Fruit fly (Drosophila melanogaster) ovary, adult (tissue): ENCODE data around the gene Sec16.

ENCODE experiments used
- CG17801 ChIP-seq: fragments of 200-800 bp; optimal IDR thresholded peaks from 2 replicates; lab custom pipeline; 2019; ENCODE audit warnings: missing biosample characterization, mild to moderate bottlenecking, missing genetic modification characterization, moderate library complexity; ENCODE audit not compliant: partially characterized antibody

Sec16 gene

DNA sequence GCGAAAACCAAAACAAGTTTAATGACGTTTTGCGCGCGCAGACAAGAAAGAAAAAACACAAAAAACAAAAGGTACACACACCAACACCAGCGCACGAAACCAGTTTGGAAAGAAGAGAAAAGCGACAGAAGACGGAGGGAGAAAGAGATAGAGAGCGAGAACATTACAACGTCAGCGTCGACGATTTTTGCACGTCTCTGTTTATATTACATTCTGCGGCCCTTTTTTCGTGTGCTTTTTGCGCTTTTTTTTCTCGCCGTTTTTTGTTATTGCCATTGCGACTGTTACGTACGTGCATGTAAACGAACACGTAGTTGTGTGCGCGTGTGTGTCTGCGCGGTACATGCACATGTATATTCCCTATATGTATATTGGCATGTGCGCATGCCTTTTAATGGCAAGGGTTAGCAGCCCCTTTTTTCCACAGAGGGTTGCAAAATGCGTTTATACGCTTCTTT is 15.8 kb upstream of the Sec16 start:
- TF ChIP-seq CG17801 (GFP tag; lab: Kevin White, UChicago) = peak; percentile 60

dm6 chrX:12580498-12581304 is 15.1 kb upstream of the Sec16 start:
- TF ChIP-seq CG17801 (GFP tag; lab: Kevin White, UChicago) = no peak

DNA sequence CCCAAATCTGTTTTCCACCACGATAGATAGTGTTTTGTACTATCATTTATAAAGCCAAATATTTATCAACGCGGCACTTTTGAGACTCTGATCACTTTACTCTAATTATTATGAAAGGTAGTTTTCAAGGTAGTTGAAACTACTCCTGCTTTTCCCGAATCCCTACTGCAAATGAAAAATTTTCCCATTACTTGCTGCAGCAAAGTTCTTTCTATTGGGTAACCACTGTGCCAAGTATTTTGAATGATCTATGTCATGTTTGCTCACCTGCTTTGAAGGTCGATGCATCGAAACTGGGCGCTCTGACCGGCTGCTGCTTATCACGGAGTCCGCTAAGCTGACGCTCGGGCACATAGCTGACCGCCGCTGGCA is 14.6 kb upstream of the Sec16 start:
- no peak for TF ChIP-seq CG17801 (GFP tag; lab: Kevin White, UChicago)

DNA sequence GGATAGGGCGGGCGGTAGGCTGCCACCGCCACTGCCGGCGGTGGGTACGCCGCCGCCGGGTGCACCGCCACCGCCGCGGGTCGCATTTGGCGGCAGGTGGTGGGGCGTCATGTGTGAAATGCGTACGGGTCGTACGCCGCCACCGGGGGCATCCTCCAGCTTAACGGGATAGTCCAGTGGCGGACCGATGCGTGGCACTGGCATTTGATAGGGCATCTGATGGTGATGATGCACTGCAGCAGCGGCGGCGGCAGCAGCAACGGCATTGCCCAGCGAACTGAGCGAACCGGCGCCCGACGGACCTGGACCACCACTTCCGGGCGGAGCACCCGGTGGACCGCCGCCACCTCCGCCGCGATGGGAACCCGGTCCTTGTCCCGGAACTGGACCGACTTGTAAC is 14.0 kb upstream of the Sec16 start:
- TF ChIP-seq CG17801 (GFP tag; lab: Kevin White, UChicago) = no peak

DNA sequence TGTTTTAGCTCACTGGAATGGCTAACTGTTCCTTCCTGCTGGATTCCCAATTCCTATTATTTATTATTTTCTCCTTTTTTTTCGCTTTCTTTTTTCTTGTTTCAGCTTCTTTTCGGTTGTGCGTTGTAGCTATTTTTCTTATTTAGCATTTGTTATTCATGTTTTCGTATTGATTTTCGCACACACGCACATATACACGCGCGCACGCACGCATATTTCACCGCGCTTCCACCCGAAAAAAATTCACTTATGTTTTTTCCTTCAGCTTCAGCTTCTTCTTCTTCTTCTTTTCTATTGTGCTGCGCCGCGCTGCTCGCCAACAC is 13.2 kb upstream of the Sec16 start:
- no peak for TF ChIP-seq CG17801 (GFP tag; lab: Kevin White, UChicago)

DNA sequence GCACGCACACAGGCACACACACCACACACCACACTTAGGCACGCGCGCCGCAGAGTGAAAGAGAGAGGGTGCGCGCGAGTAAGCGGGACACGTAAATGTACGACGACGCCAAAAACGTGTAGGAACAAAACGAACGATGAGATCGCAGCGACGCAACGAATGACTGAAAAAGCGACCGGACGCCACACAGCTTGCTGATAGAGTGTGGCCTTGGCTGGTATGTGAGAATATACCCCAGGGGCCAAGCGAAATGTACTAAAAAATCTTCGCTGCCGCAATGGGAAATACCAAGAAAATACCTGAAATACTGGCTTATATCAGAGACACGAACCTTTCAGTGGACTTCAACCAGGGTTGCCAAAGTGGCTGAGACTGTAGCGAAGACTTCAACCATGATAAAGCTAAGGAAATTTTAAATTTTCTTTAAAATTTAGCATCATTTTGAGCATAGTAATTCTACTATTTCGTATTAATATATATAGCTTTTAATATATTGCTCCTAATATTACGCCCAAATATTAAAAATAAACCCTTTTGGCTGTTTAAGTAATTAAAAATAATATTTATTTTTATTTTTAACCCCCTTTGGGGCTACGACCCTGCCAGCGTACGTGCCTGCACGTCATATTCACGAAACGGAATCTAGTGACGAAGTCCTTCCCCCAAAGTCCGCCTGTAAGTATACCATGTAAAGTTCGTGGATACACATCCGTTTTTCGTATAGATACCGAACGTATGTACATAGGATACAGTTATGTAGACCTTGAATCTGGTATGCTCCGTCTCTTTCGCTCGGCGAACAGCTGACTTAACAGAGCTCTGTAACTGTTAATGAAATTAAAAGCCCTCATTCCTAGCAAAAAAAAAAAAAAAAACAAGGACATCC is 12.6 kb upstream of the Sec16 start, which contains the start of gene Pits:
Gene Pits, minus strand, starts transcription at position 210 of the 886 bp plus-strand sequence.
- TF ChIP-seq CG17801 (GFP tag; lab: Kevin White, UChicago) = peak; percentile 82

- TF ChIP-seq CG17801 (GFP tag; lab: Kevin White, UChicago) = no peak
Measured at dm6 chrX:12583870-12584390, 11.9 kb upstream of the Sec16 start.

dm6 chrX:12591223-12592120 is 4.4 kb upstream of the Sec16 start:
- TF ChIP-seq CG17801 (GFP tag; lab: Kevin White, UChicago) = peak; percentile 56

- peak; percentile 14 for TF ChIP-seq CG17801 (GFP tag; lab: Kevin White, UChicago)
Measured at dm6 chrX:12592121-12592466, 3.8 kb upstream of the Sec16 start, which contains the start of gene LIMK1. Gene LIMK1, minus strand, starts transcription at chrX:12592193.

- no peak for TF ChIP-seq CG17801 (GFP tag; lab: Kevin White, UChicago)
Measured at dm6 chrX:12595100-12595609, 692 bp upstream of the Sec16 start.

DNA sequence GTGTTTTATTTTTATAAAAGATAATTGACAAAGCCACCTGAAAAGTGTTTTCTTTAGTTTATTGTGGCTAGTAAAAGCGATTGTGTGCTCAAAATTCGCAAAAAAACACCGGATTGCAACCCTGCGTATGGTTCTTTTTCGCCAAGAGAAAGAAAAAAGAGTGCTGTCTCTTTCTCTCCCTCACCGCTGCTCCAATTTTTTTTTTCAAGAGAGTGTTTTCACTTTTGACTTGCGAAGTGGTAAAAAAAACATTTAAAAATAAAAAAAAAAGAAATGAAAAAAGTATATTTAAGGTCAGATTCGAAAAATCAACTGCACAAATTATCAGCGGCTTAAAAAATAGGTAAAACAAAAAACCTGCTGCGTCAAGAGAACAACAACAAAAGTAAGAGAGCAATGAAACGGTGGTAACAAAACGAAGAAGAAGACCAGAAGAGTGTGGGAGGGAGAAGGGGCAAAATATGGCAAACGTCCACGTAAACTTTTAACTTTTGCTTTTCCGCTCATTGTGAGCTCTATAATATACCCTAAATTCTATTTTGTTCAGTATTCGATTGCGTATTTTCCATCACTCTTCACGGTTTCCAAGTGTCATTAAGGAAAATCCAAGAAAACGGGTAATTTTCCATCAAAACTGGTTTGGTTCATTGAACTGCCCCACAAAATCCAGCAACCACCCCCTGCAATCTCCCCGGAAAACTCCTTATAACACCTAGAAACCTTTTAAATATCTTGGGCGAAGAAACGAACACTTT is 683 bp downstream of the Sec16 start:
- TF ChIP-seq CG17801 (GFP tag; lab: Kevin White, UChicago) = peak; percentile 93

DNA sequence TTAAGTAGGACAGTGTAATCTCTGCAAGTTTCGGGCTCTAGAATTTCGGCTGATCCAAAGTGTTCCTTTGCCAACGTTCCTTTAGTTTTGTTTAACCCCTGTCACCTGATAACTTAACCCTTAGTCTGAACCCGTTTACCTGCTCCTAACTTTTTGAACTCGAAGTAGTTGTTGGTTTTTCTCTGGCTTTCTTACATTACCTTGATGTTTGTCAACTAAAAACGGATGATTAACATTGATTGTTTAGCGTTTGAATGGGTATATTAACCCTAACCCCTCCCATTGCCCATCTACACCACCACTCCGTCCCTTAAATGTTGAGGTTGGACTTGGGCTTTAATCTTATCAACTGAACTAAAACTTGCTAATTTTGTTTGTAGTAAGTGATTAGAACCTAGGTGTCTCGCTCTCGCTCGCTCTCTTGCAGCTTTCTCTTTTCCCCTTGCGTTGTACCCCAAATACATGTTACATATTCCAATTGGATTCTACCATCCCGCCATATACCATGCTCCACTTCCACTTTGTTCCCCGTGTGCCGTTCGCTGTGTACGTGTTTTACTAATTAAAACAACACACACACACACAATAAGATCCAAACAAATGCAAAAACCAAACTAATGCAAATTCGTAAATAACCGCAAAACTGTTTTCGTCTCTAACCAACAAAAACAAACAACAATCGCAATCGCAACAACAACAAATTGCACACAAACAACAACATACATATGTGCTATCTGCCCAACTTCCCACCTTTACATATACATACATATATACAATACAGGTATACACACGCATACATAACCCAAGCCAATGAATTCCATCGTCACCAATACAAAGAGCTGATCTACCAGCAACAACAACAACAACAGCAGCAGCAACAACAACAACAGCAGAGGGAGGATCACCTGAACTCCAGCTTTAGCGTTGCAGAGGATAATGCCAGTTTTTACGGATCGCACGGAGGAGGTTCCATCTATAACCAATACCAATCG is 5.3 kb downstream of the Sec16 start:
- TF ChIP-seq CG17801 (GFP tag; lab: Kevin White, UChicago) = no peak
